Worm (Caenorhabditis elegans) whole organism, L4 larva: Measurements from ENCODE around the gene dpf-5.

Experiments
- F26F4.8 ChIP-seq: fragments of 200-800 bp; sonication (Bioruptor generic); conservative IDR thresholded peaks from 2 replicates; pipeline ENCODE4 v1.3.6; 2022; ENCODE audit warnings: missing genetic modification characterization, missing compliant biosample characterization
- F44E2.7 ChIP-seq: fragments of 200-800 bp; sonication (Bioruptor generic); IDR thresholded peaks from 2 replicates; pipeline ENCODE4 v2.1.2; 2022; ENCODE audit warnings: missing genetic modification characterization, missing compliant biosample characterization
- T20F7.1 ChIP-seq: fragments of 200-800 bp; sonication (Bioruptor generic); optimal IDR thresholded peaks from 2 replicates; lab custom pipeline; 2018; ENCODE audit warnings: mild to moderate bottlenecking, missing genetic modification characterization, missing compliant biosample characterization
- Y105C5A.15 ChIP-seq: fragments of 200-800 bp; sonication (Bioruptor generic); IDR thresholded peaks from 2 replicates; pipeline ENCODE4 v1.3.6; 2022; ENCODE audit warnings: missing genetic modification characterization, missing compliant biosample characterization
- Y75B8A.6 ChIP-seq: fragments of 200-800 bp; sonication (Bioruptor generic); IDR thresholded peaks from 2 replicates; pipeline ENCODE4 v1.3.6; 2022; ENCODE audit warnings: missing genetic modification reagents, missing genetic modification characterization, missing compliant biosample characterization
- aha-1 ChIP-seq: fragments of 150-350 bp; peaks from one replicate; lab custom pipeline; 2014; ENCODE audit warnings: missing biosample characterization, missing genetic modification characterization
- ceh-20 ChIP-seq: fragments of 200-800 bp; sonication (Bioruptor generic); IDR thresholded peaks from 2 replicates; pipeline ENCODE4 v1.3.6; 2022; ENCODE audit warnings: missing genetic modification reagents, missing genetic modification characterization, missing compliant biosample characterization
- ceh-28 ChIP-seq: fragments of 150-350 bp; optimal IDR thresholded peaks from 2 replicates; lab custom pipeline; 2014; ENCODE audit warnings: missing biosample characterization, missing genetic modification reagents, missing genetic modification characterization
- ceh-62 ChIP-seq: sonication (generic microtip); optimal IDR thresholded peaks from 2 replicates; lab custom pipeline; 2017; ENCODE audit warnings: missing biosample characterization, missing genetic modification characterization
- ceh-82 ChIP-seq: sonication (generic microtip); optimal IDR thresholded peaks from 2 replicates; lab custom pipeline; 2017; ENCODE audit warnings: missing biosample characterization, missing genetic modification characterization
- ces-1 ChIP-seq: fragments of 150-350 bp; sonication (generic microtip); optimal IDR thresholded peaks from 4 replicates; lab custom pipeline; 2014; ENCODE audit warnings: missing biosample characterization, missing genetic modification reagents, missing genetic modification characterization
- daf-12 ChIP-seq: fragments of 150-350 bp; optimal IDR thresholded peaks from 2 replicates; lab custom pipeline; 2014; ENCODE audit warnings: missing biosample characterization, missing genetic modification reagents, missing genetic modification characterization
- daf-16 ChIP-seq, 3 experiments: sonication (generic microtip); optimal IDR thresholded peaks; 2 replicates each; lab custom pipeline; 2016 to 2017; ENCODE audit warnings: missing genetic modification characterization in 3 of 3, missing genetic modification reagents in 3 of 3, mild to moderate bottlenecking in 2 of 3, missing compliant biosample characterization in 2 of 3, missing biosample characterization in 1 of 3, moderate library complexity in 1 of 3
- daf-19 ChIP-seq: fragments of 200-800 bp; sonication (Bioruptor generic); conservative IDR thresholded peaks from 2 replicates; pipeline ENCODE4 v1.3.6; 2022; ENCODE audit warnings: missing genetic modification characterization, missing compliant biosample characterization
- daf-8 ChIP-seq: fragments of 200-800 bp; sonication (Bioruptor generic); IDR thresholded peaks from 2 replicates; pipeline ENCODE4 v1.3.6; 2022; ENCODE audit warnings: missing genetic modification characterization, missing compliant biosample characterization
- dmd-6 ChIP-seq: fragments of 200-800 bp; sonication (Bioruptor generic); IDR thresholded peaks from 2 replicates; pipeline ENCODE4 v1.3.6; 2022; ENCODE audit warnings: missing genetic modification reagents, missing genetic modification characterization, missing compliant biosample characterization
- dmd-9 ChIP-seq: fragments of 200-800 bp; sonication (Bioruptor generic); IDR thresholded peaks from 2 replicates; pipeline ENCODE4 v1.3.6; 2022; ENCODE audit warnings: missing genetic modification reagents, missing genetic modification characterization, missing compliant biosample characterization
- duxl-1 ChIP-seq: sonication (generic microtip); optimal IDR thresholded peaks from 2 replicates; lab custom pipeline; 2016; ENCODE audit warnings: mild to moderate bottlenecking, missing genetic modification characterization, moderate library complexity, missing compliant biosample characterization; ENCODE audit not compliant: poor library complexity
- dve-1 ChIP-seq: sonication (generic microtip); optimal IDR thresholded peaks from 2 replicates; lab custom pipeline; 2017; ENCODE audit warnings: antibody characterized with exemption, mild to moderate bottlenecking, missing genetic modification characterization, missing compliant biosample characterization; ENCODE audit not compliant: insufficient read depth
- egl-27 ChIP-seq: sonication (generic microtip); optimal IDR thresholded peaks from 3 replicates; lab custom pipeline; 2017; ENCODE audit warnings: missing biosample characterization, missing genetic modification reagents, missing genetic modification characterization
- egl-43 ChIP-seq: fragments of 200-800 bp; sonication (Bioruptor generic); IDR thresholded peaks from 2 replicates; pipeline ENCODE4 v1.3.6; 2022; ENCODE audit warnings: missing genetic modification reagents, missing genetic modification characterization, missing compliant biosample characterization
- hlh-11 ChIP-seq: fragments of 200-800 bp; sonication (Bioruptor generic); optimal IDR thresholded peaks from 2 replicates; lab custom pipeline; 2018; ENCODE audit warnings: mild to moderate bottlenecking, missing genetic modification characterization, missing compliant biosample characterization
- hlh-30 ChIP-seq: sonication (generic microtip); optimal IDR thresholded peaks from 2 replicates; lab custom pipeline; 2017; ENCODE audit warnings: antibody characterized with exemption, mild to moderate bottlenecking, missing genetic modification characterization, missing compliant biosample characterization; ENCODE audit not compliant: insufficient read depth
- jun-1 ChIP-seq: fragments of 150-350 bp; optimal IDR thresholded peaks from 2 replicates; lab custom pipeline; 2014; ENCODE audit warnings: missing biosample characterization, missing genetic modification reagents, missing genetic modification characterization
- lin-29 ChIP-seq: fragments of 200-800 bp; sonication (Bioruptor generic); IDR thresholded peaks from 2 replicates; pipeline ENCODE4 v1.3.6; 2022; ENCODE audit warnings: missing genetic modification reagents, missing genetic modification characterization, missing compliant biosample characterization
- lin-39 ChIP-seq: fragments of 150-350 bp; optimal IDR thresholded peaks from 2 replicates; lab custom pipeline; 2014; ENCODE audit warnings: missing biosample characterization, missing genetic modification reagents, missing genetic modification characterization
- lsy-2 ChIP-seq, 2 experiments: fragments of 150-350 bp in 1 of 2; sonication (generic microtip) in 1 of 2; optimal IDR thresholded peaks; 2 replicates each; lab custom pipeline; 2014 to 2017; ENCODE audit warnings: missing biosample characterization in 2 of 2, missing genetic modification characterization in 2 of 2
- madf-5 ChIP-seq, 2 experiments: fragments of 200-800 bp; sonication (Bioruptor generic); IDR thresholded peaks; 2 replicates each; pipeline ENCODE4 v1.3.6; 2022; ENCODE audit warnings: missing compliant biosample characterization in 2 of 2, missing genetic modification characterization in 2 of 2
- madf-9 ChIP-seq: fragments of 200-800 bp; sonication (Bioruptor generic); conservative IDR thresholded peaks from 2 replicates; pipeline ENCODE4 v1.3.6; 2022; ENCODE audit warnings: missing genetic modification reagents, missing genetic modification characterization, missing compliant biosample characterization
- mdl-1 ChIP-seq, 2 experiments: fragments of 150-350 bp in 1 of 2; sonication (generic microtip) in 1 of 2; optimal IDR thresholded peaks; 2 replicates each; lab custom pipeline; 2014 to 2017; ENCODE audit warnings: missing biosample characterization in 2 of 2, missing genetic modification characterization in 2 of 2
- nhr-237 ChIP-seq: sonication (generic microtip); optimal IDR thresholded peaks from 2 replicates; lab custom pipeline; 2017; ENCODE audit warnings: missing biosample characterization, missing genetic modification characterization
- nhr-25 ChIP-seq: sonication (generic microtip); optimal IDR thresholded peaks from 2 replicates; lab custom pipeline; 2017; ENCODE audit warnings: missing genetic modification characterization, mild to moderate bottlenecking, missing compliant biosample characterization, antibody characterized with exemption, moderate library complexity, borderline replicate concordance; ENCODE audit not compliant: insufficient read depth
- nhr-28 ChIP-seq: fragments of 150-350 bp; optimal IDR thresholded peaks from 2 replicates; lab custom pipeline; 2014; ENCODE audit warnings: missing biosample characterization, missing genetic modification characterization
- nhr-48 ChIP-seq: sonication (generic microtip); optimal IDR thresholded peaks from 2 replicates; lab custom pipeline; 2016; ENCODE audit warnings: mild to moderate bottlenecking, missing genetic modification characterization, missing compliant biosample characterization
- nhr-6 ChIP-seq: fragments of 150-350 bp; optimal IDR thresholded peaks from 2 replicates; lab custom pipeline; 2014; ENCODE audit warnings: missing biosample characterization, missing genetic modification characterization
- nhr-77 ChIP-seq: fragments of 150-350 bp; optimal IDR thresholded peaks from 2 replicates; lab custom pipeline; 2014; ENCODE audit warnings: missing biosample characterization, missing genetic modification characterization
- pha-4 ChIP-seq, 2 experiments: fragments of 150-350 bp in 1 of 2; fragments of 200-800 bp in 1 of 2; sonication (Bioruptor generic) in 1 of 2; IDR thresholded peaks in 1 of 2; optimal IDR thresholded peaks in 1 of 2; 2 replicates each; pipeline versions ENCODE4 v1.3.6 to Lab custom; 2014 to 2022; ENCODE audit warnings: missing genetic modification characterization in 2 of 2, missing genetic modification reagents in 2 of 2, missing biosample characterization in 1 of 2, missing compliant biosample characterization in 1 of 2
- php-3 ChIP-seq: fragments of 200-800 bp; sonication (Bioruptor generic); IDR thresholded peaks from 2 replicates; pipeline ENCODE4 v1.3.6; 2022; ENCODE audit warnings: missing genetic modification reagents, missing genetic modification characterization, missing compliant biosample characterization
- pqm-1 ChIP-seq: sonication (generic microtip); optimal IDR thresholded peaks from 2 replicates; lab custom pipeline; 2017; ENCODE audit warnings: missing biosample characterization, missing genetic modification characterization
- set-16 ChIP-seq: fragments of 200-800 bp; sonication (Bioruptor generic); IDR thresholded peaks from 2 replicates; pipeline ENCODE4 v1.3.6; 2022; ENCODE audit warnings: missing genetic modification reagents, missing genetic modification characterization, missing compliant biosample characterization
- skn-1 ChIP-seq: fragments of 150-350 bp; optimal IDR thresholded peaks from 2 replicates; lab custom pipeline; 2014; ENCODE audit warnings: missing biosample characterization, missing genetic modification characterization
- snpc-1.2 ChIP-seq: fragments of 200-800 bp; sonication (Bioruptor generic); IDR thresholded peaks from 2 replicates; pipeline ENCODE4 v1.3.6; 2022; ENCODE audit warnings: missing genetic modification reagents, missing genetic modification characterization, missing compliant biosample characterization
- spr-3 ChIP-seq: fragments of 200-800 bp; sonication (Bioruptor generic); optimal IDR thresholded peaks from 2 replicates; lab custom pipeline; 2018; ENCODE audit warnings: mild to moderate bottlenecking, missing genetic modification characterization, missing compliant biosample characterization
- tra-1 ChIP-seq: fragments of 200-800 bp; sonication (Bioruptor generic); IDR thresholded peaks from 2 replicates; pipeline ENCODE4 v1.3.6; 2022; ENCODE audit warnings: missing genetic modification reagents, missing genetic modification characterization, missing compliant biosample characterization
- zfp-3 ChIP-seq: fragments of 200-800 bp; sonication (Bioruptor generic); conservative IDR thresholded peaks from 2 replicates; pipeline ENCODE4 v1.3.6; 2022; ENCODE audit warnings: missing genetic modification reagents, missing genetic modification characterization, missing compliant biosample characterization
- zip-11 ChIP-seq: fragments of 200-800 bp; sonication (Bioruptor generic); IDR thresholded peaks from 2 replicates; pipeline ENCODE4 v1.3.6; 2022; ENCODE audit warnings: missing genetic modification characterization, missing compliant biosample characterization
- ztf-11 ChIP-seq: fragments of 150-350 bp; optimal IDR thresholded peaks from 2 replicates; lab custom pipeline; 2014; ENCODE audit warnings: missing biosample characterization, missing genetic modification characterization
- ztf-7 ChIP-seq: fragments of 150-350 bp; optimal IDR thresholded peaks from 2 replicates; lab custom pipeline; 2014; ENCODE audit warnings: missing biosample characterization, missing genetic modification characterization

The dpf-5 gene

DNA sequence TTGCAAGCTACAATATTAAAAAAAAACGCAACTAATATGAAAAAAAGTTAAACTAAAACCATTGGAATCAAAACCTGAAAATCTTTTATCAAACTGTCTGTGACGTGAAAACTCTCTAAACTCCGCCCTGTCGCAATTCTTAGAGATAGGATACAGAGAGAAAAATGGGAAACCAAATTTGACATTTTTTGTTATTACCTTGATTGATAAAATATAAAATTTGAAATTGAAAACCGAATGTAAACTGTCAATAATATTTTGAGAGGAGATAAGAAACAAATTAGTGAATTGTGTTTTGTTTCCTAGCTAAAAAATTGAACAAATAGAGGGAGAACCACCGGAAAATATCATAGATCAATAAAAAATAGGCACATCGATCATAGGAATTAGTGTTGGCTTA is 15.5 kb upstream of the dpf-5 start (continued):
- TF ChIP-seq ceh-20 (GFP tag; lab: Robert Waterston, UW) (no peak), pha-4 (GFP tag; IDR thresholded peaks at IDR 0.05; lab: Robert Waterston, UW) (peak; percentile 20; the same call in 1 of the 2 replicates), pha-4 (tag; optimal IDR thresholded peaks at IDR 0.05; lab: Kevin White, UChicago) (no peak), zip-11 (GFP tag; lab: Robert Waterston, UW) (no peak), daf-19 (no peak), zfp-3 (no peak), T20F7.1 (GFP tag; lab: Kevin White, UChicago) (peak; percentile 50), ztf-11 (tag; lab: Kevin White, UChicago) (no peak), egl-43 (GFP tag; lab: Robert Waterston, UW) (no peak), set-16 (no peak)

DNA sequence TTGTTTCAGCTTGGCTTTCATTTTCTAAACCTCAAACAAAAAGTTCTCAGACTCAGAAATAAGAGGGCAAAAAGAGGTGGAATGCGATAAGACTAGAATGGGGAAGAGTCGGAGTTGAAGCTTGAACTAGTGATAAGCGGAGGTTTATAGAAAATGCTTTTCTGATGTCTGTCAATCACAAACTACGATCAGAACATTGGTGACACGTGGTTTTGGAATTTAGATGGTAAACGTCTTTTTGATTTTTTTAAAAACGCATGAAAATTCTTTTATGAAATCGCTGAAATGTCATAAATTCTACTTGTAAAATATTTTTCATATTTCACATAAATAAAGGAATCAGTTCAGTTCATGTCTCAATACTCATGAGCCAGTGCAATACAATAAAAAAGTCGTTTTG is 14.7 kb upstream of the dpf-5 start, which contains the start of gene H06H21.8:
Gene H06H21.8, minus strand, starts transcription at position 78 of the 400 bp plus-strand sequence.
- TF ChIP-seq nhr-48 (tag; lab: Kevin White, UChicago) (peak; percentile 29), dve-1 (tag; lab: Kevin White, UChicago) (peak; percentile 83), skn-1 (tag; lab: Kevin White, UChicago) (no peak), pqm-1 (tag; lab: Kevin White, UChicago) (peak; percentile 42), nhr-6 (tag; lab: Kevin White, UChicago) (no peak), nhr-28 (peak; percentile 72), ceh-82 (tag; lab: Kevin White, UChicago) (no peak), daf-12 (tag; lab: Kevin White, UChicago) (no peak), snpc-1.2 (GFP tag; lab: Robert Waterston, UW) (no peak), nhr-25 (tag; lab: Kevin White, UChicago) (no peak), jun-1 (tag; lab: Kevin White, UChicago) (no peak), spr-3 (GFP tag; lab: Kevin White, UChicago) (no peak), lsy-2 (tag; optimal IDR thresholded peaks at IDR 0.05; lab: Kevin White, UChicago) (no peak), lin-29 (GFP tag; lab: Robert Waterston, UW) (no peak), Y105C5A.15 (GFP tag; lab: Robert Waterston, UW) (no peak), egl-27 (tag; lab: Kevin White, UChicago) (no peak), nhr-77 (tag; lab: Kevin White, UChicago) (no peak), F26F4.8 (GFP tag; lab: Robert Waterston, UW) (no peak), madf-5 (GFP tag; IDR thresholded peaks at IDR 0.05; lab: Robert Waterston, UW) (no peak), nhr-237 (tag; lab: Kevin White, UChicago) (no peak), madf-9 (GFP tag; lab: Robert Waterston, UW) (no peak), dmd-9 (GFP tag; lab: Robert Waterston, UW) (no peak), hlh-30 (tag; lab: Kevin White, UChicago) (peak; percentile 45), dmd-6 (GFP tag; lab: Robert Waterston, UW) (peak; percentile 94), ceh-62 (tag; lab: Kevin White, UChicago) (no peak), ztf-7 (tag; lab: Kevin White, UChicago) (no peak), aha-1 (tag; lab: Kevin White, UChicago) (peak; percentile 56), tra-1 (GFP tag; lab: Robert Waterston, UW) (peak; percentile 72; the same call in 1 of the 2 replicates), daf-16 (GFP tag; optimal IDR thresholded peaks at IDR 0.05; lab: Kevin White, UChicago) (no peak), daf-16 (tag; optimal IDR thresholded peaks at IDR 0.05; lab: Kevin White, UChicago) (peak; percentile 70), ces-1 (no peak), lin-39 (tag; lab: Kevin White, UChicago) (no peak), F44E2.7 (GFP tag; lab: Robert Waterston, UW) (no peak), ceh-28 (no peak), hlh-11 (tag; lab: Kevin White, UChicago) (peak; percentile 70), php-3 (GFP tag; lab: Robert Waterston, UW) (0 out of 2 replicates have a peak, but pooled peaks have one; percentile 37), pha-4 (GFP tag; IDR thresholded peaks at IDR 0.05; lab: Robert Waterston, UW) (peak; percentile 42; the same call in 1 of the 2 replicates), pha-4 (tag; optimal IDR thresholded peaks at IDR 0.05; lab: Kevin White, UChicago) (no peak), Y75B8A.6 (no peak), daf-8 (GFP tag; lab: Robert Waterston, UW) (no peak), mdl-1 (tag; optimal IDR thresholded peaks at IDR 0.05; lab: Kevin White, UChicago) (peak in 1 of 2 experiments; percentile 3), duxl-1 (no peak)
- TF ChIP-seq, all 104 proteins: peak for 13
